Worm (Caenorhabditis elegans) whole organism, mixed stage, embryonic: ENCODE measurements around the gene Y24F12A.1.

Source experiments
- M03D4.4 ChIP-seq: sonication (generic microtip); optimal IDR thresholded peaks from 2 replicates; lab custom pipeline; 2017; ENCODE audit warnings: mild to moderate bottlenecking, missing genetic modification characterization, missing compliant biosample characterization
- bed-3 ChIP-seq: fragments of 200-800 bp; sonication (Bioruptor generic); optimal IDR thresholded peaks from 3 replicates; lab custom pipeline; 2018; ENCODE audit warnings: mild to moderate bottlenecking, missing genetic modification characterization, moderate library complexity, missing compliant biosample characterization
- blmp-1 ChIP-seq: fragments of 150-350 bp; optimal IDR thresholded peaks from 2 replicates; lab custom pipeline; 2014; ENCODE audit warnings: missing biosample characterization, missing genetic modification characterization
- ceh-39 ChIP-seq: fragments of 150-350 bp; optimal IDR thresholded peaks from 2 replicates; lab custom pipeline; 2014; ENCODE audit warnings: missing biosample characterization, missing genetic modification characterization
- ceh-43 ChIP-seq: fragments of 200-800 bp; sonication (Bioruptor generic); optimal IDR thresholded peaks from 2 replicates; lab custom pipeline; 2018; ENCODE audit warnings: mild to moderate bottlenecking, missing genetic modification characterization, moderate library complexity, missing compliant biosample characterization
- ceh-83 ChIP-seq: fragments of 200-800 bp; sonication (Bioruptor generic); optimal IDR thresholded peaks from 2 replicates; lab custom pipeline; 2018; ENCODE audit warnings: mild to moderate bottlenecking, missing genetic modification characterization, missing compliant biosample characterization
- ces-1 ChIP-seq: fragments of 150-350 bp; optimal IDR thresholded peaks from 2 replicates; lab custom pipeline; 2014; ENCODE audit warnings: missing biosample characterization, missing genetic modification reagents, missing genetic modification characterization
- cnd-1 ChIP-seq: fragments of 200-800 bp; sonication (Bioruptor generic); optimal IDR thresholded peaks from 2 replicates; lab custom pipeline; 2018; ENCODE audit warnings: mild to moderate bottlenecking, missing genetic modification characterization, missing compliant biosample characterization
- drap-1 ChIP-seq: fragments of 200-800 bp; sonication (Bioruptor generic); optimal IDR thresholded peaks from 3 replicates; lab custom pipeline; 2018; ENCODE audit warnings: mild to moderate bottlenecking, missing genetic modification characterization, missing compliant biosample characterization
- elt-1 ChIP-seq: sonication (generic microtip); optimal IDR thresholded peaks from 2 replicates; lab custom pipeline; 2017; ENCODE audit warnings: missing genetic modification characterization, mild to moderate bottlenecking, missing compliant biosample characterization, antibody characterized with exemption, moderate library complexity, borderline replicate concordance; ENCODE audit not compliant: insufficient read depth
- elt-3 ChIP-seq: fragments of 150-350 bp; optimal IDR thresholded peaks from 2 replicates; lab custom pipeline; 2014; ENCODE audit warnings: missing biosample characterization, missing genetic modification characterization
- flh-1 ChIP-seq: fragments of 200-800 bp; sonication (Bioruptor generic); optimal IDR thresholded peaks from 2 replicates; lab custom pipeline; 2018; ENCODE audit warnings: mild to moderate bottlenecking, missing genetic modification characterization, moderate library complexity, missing compliant biosample characterization
- ham-2 ChIP-seq: fragments of 200-800 bp; sonication (Bioruptor generic); optimal IDR thresholded peaks from 2 replicates; lab custom pipeline; 2018; ENCODE audit warnings: mild to moderate bottlenecking, missing genetic modification characterization, missing compliant biosample characterization
- hlh-1 ChIP-seq: fragments of 150-350 bp; optimal IDR thresholded peaks from 2 replicates; lab custom pipeline; 2014; ENCODE audit warnings: missing biosample characterization, missing genetic modification reagents, missing genetic modification characterization
- lin-13 ChIP-seq: fragments of 150-350 bp; optimal IDR thresholded peaks from 2 replicates; lab custom pipeline; 2014; ENCODE audit warnings: missing biosample characterization, missing genetic modification characterization
- lin-32 ChIP-seq: fragments of 200-800 bp; sonication (Bioruptor generic); optimal IDR thresholded peaks from 2 replicates; lab custom pipeline; 2018; ENCODE audit warnings: mild to moderate bottlenecking, missing genetic modification characterization, missing compliant biosample characterization
- lsy-2 ChIP-seq: fragments of 150-350 bp; optimal IDR thresholded peaks from 2 replicates; lab custom pipeline; 2014; ENCODE audit warnings: missing biosample characterization, missing genetic modification characterization
- mab-5 ChIP-seq: fragments of 150-350 bp; optimal IDR thresholded peaks from 2 replicates; lab custom pipeline; 2014; ENCODE audit warnings: missing biosample characterization, missing genetic modification characterization
- mep-1 ChIP-seq: fragments of 150-350 bp; optimal IDR thresholded peaks from 2 replicates; lab custom pipeline; 2017; ENCODE audit warnings: missing biosample characterization, missing genetic modification reagents, missing genetic modification characterization, inconsistent platforms
- mls-2 ChIP-seq: sonication (generic microtip); optimal IDR thresholded peaks from 2 replicates; lab custom pipeline; 2016; ENCODE audit warnings: mild to moderate bottlenecking, missing genetic modification characterization, moderate library complexity, missing compliant biosample characterization
- nhr-12 ChIP-seq: fragments of 150-350 bp; optimal IDR thresholded peaks from 2 replicates; lab custom pipeline; 2014; ENCODE audit warnings: missing biosample characterization, missing genetic modification characterization
- nhr-2 ChIP-seq: fragments of 150-350 bp; optimal IDR thresholded peaks from 2 replicates; lab custom pipeline; 2014; ENCODE audit warnings: missing biosample characterization, missing genetic modification characterization
- nhr-237 ChIP-seq: fragments of 150-350 bp; optimal IDR thresholded peaks from 2 replicates; lab custom pipeline; 2014; ENCODE audit warnings: missing biosample characterization, missing genetic modification characterization
- nhr-28 ChIP-seq: fragments of 150-350 bp; optimal IDR thresholded peaks from 2 replicates; lab custom pipeline; 2014; ENCODE audit warnings: missing biosample characterization, missing genetic modification characterization
- nhr-76 ChIP-seq: sonication (generic microtip); optimal IDR thresholded peaks from 2 replicates; lab custom pipeline; 2017; ENCODE audit warnings: missing biosample characterization, missing genetic modification characterization
- pha-4 ChIP-seq: fragments of 150-350 bp; optimal IDR thresholded peaks from 2 replicates; lab custom pipeline; 2018; ENCODE audit warnings: missing biosample characterization, missing genetic modification reagents, missing genetic modification characterization
- sem-2 ChIP-seq: fragments of 200-800 bp; sonication (Bioruptor generic); optimal IDR thresholded peaks from 2 replicates; lab custom pipeline; 2018; ENCODE audit warnings: mild to moderate bottlenecking, missing genetic modification characterization, missing compliant biosample characterization
- snpc-4 ChIP-seq: fragments of 150-350 bp; optimal IDR thresholded peaks from 2 replicates; lab custom pipeline; 2014; ENCODE audit warnings: missing biosample characterization, missing genetic modification characterization
- sptf-1 ChIP-seq: sonication (generic microtip); optimal IDR thresholded peaks from 2 replicates; lab custom pipeline; 2017; ENCODE audit warnings: mild to moderate bottlenecking, missing genetic modification characterization, moderate library complexity, missing compliant biosample characterization
- tbx-8 ChIP-seq: fragments of 200-800 bp; sonication (Bioruptor generic); optimal IDR thresholded peaks from 2 replicates; lab custom pipeline; 2018; ENCODE audit warnings: mild to moderate bottlenecking, missing genetic modification characterization, moderate library complexity, missing compliant biosample characterization
- unc-120 ChIP-seq: sonication (generic microtip); optimal IDR thresholded peaks from 2 replicates; lab custom pipeline; 2017; ENCODE audit warnings: missing genetic modification characterization, missing compliant biosample characterization; ENCODE audit not compliant: poor library complexity, severe bottlenecking
- unc-39 ChIP-seq: fragments of 150-350 bp; optimal IDR thresholded peaks from 2 replicates; lab custom pipeline; 2014; ENCODE audit warnings: missing biosample characterization, missing genetic modification characterization
- unc-62 ChIP-seq: fragments of 150-350 bp; optimal IDR thresholded peaks from 2 replicates; lab custom pipeline; 2014; ENCODE audit warnings: missing biosample characterization, missing genetic modification reagents, missing genetic modification characterization
- zip-8 ChIP-seq: fragments of 150-350 bp; optimal IDR thresholded peaks from 2 replicates; lab custom pipeline; 2014; ENCODE audit warnings: missing biosample characterization, missing genetic modification characterization
- ztf-11 ChIP-seq: fragments of 150-350 bp; optimal IDR thresholded peaks from 2 replicates; lab custom pipeline; 2014; ENCODE audit warnings: missing biosample characterization, missing genetic modification characterization

Gene Y24F12A.1

DNA sequence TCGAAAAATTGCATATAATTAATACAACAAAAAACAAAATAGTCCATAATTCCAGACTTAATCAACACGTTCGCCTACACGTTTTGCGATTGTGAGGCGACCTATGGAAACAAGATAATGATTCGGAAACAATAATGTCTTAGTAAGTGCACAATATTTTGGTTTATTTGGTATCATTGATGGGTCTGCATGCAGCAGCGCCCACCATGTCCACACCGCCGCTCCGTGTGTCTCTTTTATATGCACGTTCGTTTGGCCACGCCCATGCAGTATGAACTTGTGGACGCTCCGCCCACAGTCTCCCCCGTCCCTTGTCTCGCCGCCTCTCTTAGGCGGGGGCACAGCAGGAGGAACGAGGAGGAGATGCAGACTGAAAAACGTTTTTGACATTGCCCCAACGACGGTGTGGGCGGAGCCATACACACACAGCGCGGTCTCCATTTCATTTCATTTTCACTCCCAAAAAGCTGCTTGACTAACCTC lies 10.8 kb upstream of the Y24F12A.1 start, which contains the start of gene mig-38:
mig-38 (plus strand) TSS at position 54 of the 483 bp plus-strand sequence.
- TF ChIP-seq ceh-39 (tag; lab: Kevin White, UChicago) (no peak), tbx-8 (GFP tag; lab: Kevin White, UChicago) (no peak), mab-5 (tag; lab: Kevin White, UChicago) (no peak), unc-120 (tag; lab: Kevin White, UChicago) (peak; percentile 37), elt-3 (tag; lab: Kevin White, UChicago) (no peak), mls-2 (tag; lab: Kevin White, UChicago) (no peak), blmp-1 (tag; lab: Kevin White, UChicago) (no peak), lsy-2 (tag; lab: Kevin White, UChicago) (no peak), ztf-11 (tag; lab: Kevin White, UChicago) (no peak), lin-32 (no peak), ceh-83 (GFP tag; lab: Kevin White, UChicago) (no peak), bed-3 (no peak), sem-2 (GFP tag; lab: Kevin White, UChicago) (no peak), zip-8 (tag; lab: Kevin White, UChicago) (no peak), nhr-76 (tag; lab: Kevin White, UChicago) (no peak), flh-1 (GFP tag; lab: Kevin White, UChicago) (no peak), nhr-2 (no peak), ham-2 (no peak), ces-1 (GFP tag; lab: Kevin White, UChicago) (peak; percentile 40), pha-4 (tag; lab: Kevin White, UChicago) (no peak), ceh-43 (GFP tag; lab: Kevin White, UChicago) (no peak), nhr-237 (tag; lab: Kevin White, UChicago) (no peak), nhr-12 (tag; lab: Kevin White, UChicago) (no peak), nhr-28 (tag; lab: Kevin White, UChicago) (no peak), M03D4.4 (tag; lab: Kevin White, UChicago) (no peak), sptf-1 (tag; lab: Kevin White, UChicago) (peak; percentile 33), drap-1 (GFP tag; lab: Kevin White, UChicago) (peak; percentile 40), lin-13 (no peak), unc-39 (tag; lab: Kevin White, UChicago) (no peak), mep-1 (no peak), unc-62 (no peak), cnd-1 (peak; percentile 13), snpc-4 (tag; lab: Kevin White, UChicago) (no peak), elt-1 (no peak), hlh-1 (no peak)

DNA sequence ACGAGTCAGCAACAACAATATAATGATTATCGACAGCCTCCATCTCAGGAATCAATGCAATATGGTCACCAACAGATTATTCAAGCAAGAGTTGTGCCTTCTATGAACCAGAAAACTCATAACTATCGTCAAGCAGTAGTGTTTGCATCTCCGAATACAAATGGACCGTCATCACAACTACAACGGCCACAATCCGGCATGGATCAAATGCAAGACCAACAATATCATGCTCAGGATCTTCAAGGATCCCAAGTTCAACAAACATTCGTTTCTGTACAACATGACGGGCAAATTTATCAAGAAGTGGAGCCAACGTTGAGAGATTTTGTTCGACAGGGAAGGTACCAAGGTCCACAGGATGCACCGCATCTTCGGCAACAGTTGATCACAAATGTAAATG lies 8.0 kb upstream of the Y24F12A.1 start:
- no peak for TF ChIP-seq ham-2
- no peak for TF ChIP-seq nhr-76 (tag; lab: Kevin White, UChicago)
- TF ChIP-seq drap-1 (GFP tag; lab: Kevin White, UChicago): no peak
- no peak for TF ChIP-seq zip-8 (tag; lab: Kevin White, UChicago)
- TF ChIP-seq mab-5 (tag; lab: Kevin White, UChicago): no peak
- no peak for TF ChIP-seq mep-1
- TF ChIP-seq hlh-1: no peak
- TF ChIP-seq lsy-2 (tag; lab: Kevin White, UChicago): no peak
- no peak for TF ChIP-seq mls-2 (tag; lab: Kevin White, UChicago)
- TF ChIP-seq lin-32: no peak
- TF ChIP-seq flh-1 (GFP tag; lab: Kevin White, UChicago): no peak
- TF ChIP-seq unc-120 (tag; lab: Kevin White, UChicago): no peak
- no peak for TF ChIP-seq ceh-43 (GFP tag; lab: Kevin White, UChicago)
- TF ChIP-seq unc-62: no peak
- TF ChIP-seq bed-3: no peak

DNA sequence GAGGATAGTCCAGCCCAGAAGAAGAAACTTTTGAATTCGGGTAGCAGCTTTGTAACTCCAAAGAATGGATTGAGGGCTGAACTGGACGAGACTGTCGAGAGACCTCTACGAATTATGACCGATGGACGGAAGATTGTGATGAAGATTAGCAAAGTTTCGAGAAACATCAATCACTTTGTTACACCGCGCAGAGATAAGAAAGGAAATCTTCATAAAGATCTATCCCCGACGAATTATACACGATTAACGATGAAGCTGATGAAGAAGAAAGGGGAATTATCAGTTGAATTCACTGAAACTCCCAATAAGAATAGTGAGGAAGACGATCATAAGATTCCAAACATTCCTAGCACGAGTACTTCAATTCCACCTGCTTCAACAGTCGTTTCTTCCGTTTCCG lies 5.3 kb upstream of the Y24F12A.1 start:
- TF ChIP-seq mab-5 (tag; lab: Kevin White, UChicago) (no peak), elt-1 (peak; percentile 94), blmp-1 (tag; lab: Kevin White, UChicago) (no peak), lsy-2 (tag; lab: Kevin White, UChicago) (no peak), ces-1 (GFP tag; lab: Kevin White, UChicago) (no peak), bed-3 (no peak), unc-62 (peak; percentile 41), flh-1 (GFP tag; lab: Kevin White, UChicago) (no peak), nhr-28 (tag; lab: Kevin White, UChicago) (no peak)
